Worm (Caenorhabditis elegans): Measurements from ENCODE around the gene nspe-4.

DNA sequence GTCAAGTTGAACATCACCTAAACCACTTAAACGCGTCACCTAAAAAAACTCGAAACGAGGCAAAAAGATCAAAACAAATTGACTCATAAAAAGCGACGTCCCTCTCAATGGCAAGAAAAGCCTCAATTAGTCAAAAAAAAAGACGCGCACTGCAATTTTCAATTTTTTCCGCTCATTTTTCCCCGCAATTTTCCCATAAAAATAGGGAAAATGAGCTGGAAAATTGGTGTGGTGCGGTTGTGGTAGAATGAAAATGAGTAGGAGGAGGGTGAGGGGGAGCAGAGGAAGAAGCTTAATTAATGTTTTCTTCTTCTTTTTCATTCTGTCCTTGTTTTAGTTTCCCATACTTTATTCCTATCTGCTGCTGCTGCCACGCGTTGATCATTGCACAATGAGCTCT lies 45.3 kb downstream of the nspe-4 start:
- TF ChIP-seq aha-1 (tag; optimal IDR thresholded peaks at IDR 0.05) (no peak), hlh-17 (GFP tag; optimal IDR thresholded peaks at IDR 0.05; ENCODE audit: borderline replicate concordance) (no peak), ama-1 (optimal IDR thresholded peaks at IDR 0.05) (no peak), fkh-8 (tag; optimal IDR thresholded peaks at IDR 0.05) (no peak), snu-23 (GFP tag; optimal IDR thresholded peaks at IDR 0.05) (no peak), nhr-28 (tag; optimal IDR thresholded peaks at IDR 0.05) (no peak), dsc-1 (tag; optimal IDR thresholded peaks at IDR 0.05) (no peak), C16A3.4 (tag; optimal IDR thresholded peaks at IDR 0.05) (no peak), unc-62 (GFP tag; optimal IDR thresholded peaks at IDR 0.05) (no peak), fos-1 (tag; optimal IDR thresholded peaks at IDR 0.05) (no peak), lin-13 (GFP tag; optimal IDR thresholded peaks at IDR 0.05) (no peak), aly-2 (tag; optimal IDR thresholded peaks at IDR 0.05) (no peak)

All from whole organism, L1 larva.